Fruit fly (Drosophila melanogaster): ENCODE results near the gene CG12990.
A peak's percentile ranks its signal among the peaks of the same experiment; 100 is the strongest.

CG12990 gene

DNA sequence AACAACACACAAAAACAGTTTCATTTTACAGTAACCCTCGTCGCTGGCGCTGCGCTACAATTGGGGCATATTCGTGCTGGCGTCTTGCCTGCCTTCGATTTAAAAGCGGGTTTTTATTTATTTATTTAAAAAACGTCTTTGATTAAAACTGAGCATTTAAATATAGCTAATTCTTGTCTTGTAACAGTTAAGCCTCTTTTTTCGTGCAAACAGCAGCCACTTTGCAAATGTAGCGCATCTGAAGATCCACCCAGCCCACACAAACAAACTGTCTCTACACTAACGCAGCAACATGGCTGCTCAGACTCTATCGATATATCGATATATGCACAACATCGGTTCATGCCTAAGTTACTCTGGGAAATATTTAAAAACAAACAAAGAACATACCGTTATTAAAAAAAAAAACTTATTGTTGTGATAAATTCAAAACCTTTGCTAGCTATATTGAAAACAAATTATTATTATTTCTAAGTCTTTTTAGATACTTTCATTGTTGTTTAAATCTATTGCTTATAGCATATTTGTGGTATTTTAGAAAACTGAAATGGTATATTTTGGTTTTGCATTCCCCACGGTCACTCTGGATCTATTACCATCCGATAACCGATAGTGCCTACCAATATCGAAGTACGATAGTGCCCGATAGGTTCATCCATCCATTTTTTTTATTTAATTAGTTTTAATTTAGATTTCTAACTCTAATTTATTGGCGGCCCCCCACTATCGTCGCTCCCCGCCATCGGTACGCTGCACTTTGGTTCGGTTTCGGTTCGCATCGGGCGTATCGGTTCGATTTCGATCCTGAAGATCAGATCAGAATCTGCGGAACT is 31.3 kb upstream of the CG12990 start, which contains the start of the genes CG8188 and par-6:
CG8188 (minus strand) TSS at position 287 of the 833 bp plus-strand sequence.
par-6 (plus strand) TSS at position 615 of the 833 bp plus-strand sequence.
- TF ChIP-seq CG10669 (GFP tag; optimal IDR thresholded peaks at IDR 0.05) (peak; percentile 82), CG16779 (tag; optimal IDR thresholded peaks at IDR 0.05) (peak; percentile 59), CG3919 (GFP tag; optimal IDR thresholded peaks at IDR 0.05) (peak; percentile 87), CG34406 (GFP tag; optimal IDR thresholded peaks at IDR 0.05) (peak; percentile 85), eg (GFP tag; IDR thresholded peaks at IDR 0.05) (peak; percentile 90), CG6792 (GFP tag; optimal IDR thresholded peaks at IDR 0.05) (peak; percentile 87), Blimp-1 (GFP tag; optimal IDR thresholded peaks at IDR 0.05) (peak; percentile 61), CG1621 (tag; optimal IDR thresholded peaks at IDR 0.05) (peak; percentile 72), Sox14 (GFP tag; optimal IDR thresholded peaks at IDR 0.05) (peak; percentile 91), CG15336 (GFP tag; IDR thresholded peaks at IDR 0.05) (peak; percentile 77), esn (GFP tag; optimal IDR thresholded peaks at IDR 0.05) (peak; percentile 94), CG6163 (GFP tag; IDR thresholded peaks at IDR 0.05) (peak; percentile 83), CG8119 (GFP tag; IDR thresholded peaks at IDR 0.05) (peak; percentile 84), CG11902 (GFP tag; optimal IDR thresholded peaks at IDR 0.05) (peak; percentile 81), svp (GFP tag) (peak; percentile 94), pdm3 (GFP tag; optimal IDR thresholded peaks at IDR 0.05) (peak; percentile 93), vri (GFP tag; optimal IDR thresholded peaks at IDR 0.05) (peak; percentile 80), Met (GFP tag; optimal IDR thresholded peaks at IDR 0.05) (peak; percentile 93), Eip93F (GFP tag; optimal IDR thresholded peaks at IDR 0.05) (peak; percentile 70), CG6854 (GFP tag; optimal IDR thresholded peaks at IDR 0.05) (peak; percentile 76), Hr39 (GFP tag; optimal IDR thresholded peaks at IDR 0.05) (peak; percentile 92), Eip78C (GFP tag) (peak; percentile 93), Sox15 (GFP tag; optimal IDR thresholded peaks at IDR 0.05) (peak; percentile 86), spab (GFP tag; optimal IDR thresholded peaks at IDR 0.05) (peak; percentile 68), Hr4 (GFP tag; optimal IDR thresholded peaks at IDR 0.05) (peak; percentile 87), CG32006 (GFP tag; optimal IDR thresholded peaks at IDR 0.05) (peak; percentile 83), ss (GFP tag; optimal IDR thresholded peaks at IDR 0.05) (peak; percentile 59 to 73), Gug (GFP tag; IDR thresholded peaks at IDR 0.05) (peak; percentile 71), CG6808 (GFP tag; optimal IDR thresholded peaks at IDR 0.05) (peak; percentile 75), CG9139 (GFP tag; optimal IDR thresholded peaks at IDR 0.05) (peak; percentile 64), CG31627 (GFP tag; optimal IDR thresholded peaks at IDR 0.05) (peak; percentile 93), dsx (GFP tag; optimal IDR thresholded peaks at IDR 0.05; ENCODE audit: poor library complexity, severe bottlenecking) (peak; percentile 73), achi (GFP tag; optimal IDR thresholded peaks at IDR 0.05) (peak; percentile 85), fd85E (GFP tag; optimal IDR thresholded peaks at IDR 0.05) (peak; percentile 48), Ets21C (GFP tag; optimal IDR thresholded peaks at IDR 0.05) (peak; percentile 87), CG8319 (GFP tag; optimal IDR thresholded peaks at IDR 0.05) (peak; percentile 78), CG6276 (GFP tag; optimal IDR thresholded peaks at IDR 0.05) (no peak), Lpt (GFP tag; optimal IDR thresholded peaks at IDR 0.05) (peak; percentile 71), Sox102F (GFP tag; optimal IDR thresholded peaks at IDR 0.05) (peak; percentile 92), CG11762 (GFP tag; optimal IDR thresholded peaks at IDR 0.05; ENCODE audit: insufficient read depth) (peak; percentile 78), CG8632 (GFP tag; optimal IDR thresholded peaks at IDR 0.05) (peak; percentile 78), fkh (GFP tag; optimal IDR thresholded peaks at IDR 0.05) (peak; percentile 67), Smox (GFP tag; optimal IDR thresholded peaks at IDR 0.05) (peak; percentile 90), dac (GFP tag; optimal IDR thresholded peaks at IDR 0.05) (peak; percentile 68), CG11294 (GFP tag; IDR thresholded peaks at IDR 0.05) (peak; percentile 56; the same call in 1 of the 2 replicates), CG10631 (GFP tag; optimal IDR thresholded peaks at IDR 0.05) (peak; percentile 82), Eip75B (GFP tag; optimal IDR thresholded peaks at IDR 0.05) (peak; percentile 88), lz (GFP tag; optimal IDR thresholded peaks at IDR 0.05) (peak; percentile 93), topi (GFP tag; optimal IDR thresholded peaks at IDR 0.05) (peak; percentile 92), cyc (GFP tag; optimal IDR thresholded peaks at IDR 0.05) (peak; percentile 88)

Data from whole organism, prepupa.